Fruit fly (Drosophila melanogaster) whole organism: Measurements from ENCODE around the gene Cpr.
A peak's percentile ranks its signal among the peaks of the same experiment; 100 is the strongest.

Source experiments
- CG8478 ChIP-seq: fragments of >200 bp; optimal IDR thresholded peaks from 2 replicates; lab custom pipeline; 2018; ENCODE audit warnings: inconsistent platforms
- Dll ChIP-seq: fragments of >200 bp; optimal IDR thresholded peaks from 2 replicates; lab custom pipeline; 2017
- EcR ChIP-seq, 2 experiments: fragments of >200 bp; optimal IDR thresholded peaks; 2 replicates each; lab custom pipeline; 2017; ENCODE audit warnings: missing biosample characterization in 2 of 2, missing genetic modification characterization in 2 of 2, missing genetic modification reagents in 2 of 2
- pan ChIP-seq: fragments of >200 bp; optimal IDR thresholded peaks from 2 replicates; lab custom pipeline; 2017
- psq ChIP-seq: fragments of >200 bp; optimal IDR thresholded peaks from 2 replicates; lab custom pipeline; 2017
- usp ChIP-seq: fragments of >200 bp; optimal IDR thresholded peaks from 2 replicates; lab custom pipeline; 2017; ENCODE audit warnings: missing biosample characterization, missing genetic modification characterization, mixed read lengths

Gene Cpr

dm6 chr2L:6338367-6338975, at the start of gene Cpr, which contains the start of gene Pez:
Gene Cpr (plus strand): TSS chr2L:6338836.
Gene Pez (minus strand): TSS chr2L:6338671.
- TF ChIP-seq psq (lab: Kevin White, UChicago): no peak
- no peak for TF ChIP-seq EcR (GFP tag; optimal IDR thresholded peaks at IDR 0.05; lab: Kevin White, UChicago)
- TF ChIP-seq Dll (lab: Kevin White, UChicago): no peak
- no peak for TF ChIP-seq usp
- no peak for TF ChIP-seq pan (lab: Kevin White, UChicago)
- TF ChIP-seq CG8478 (lab: Kevin White, UChicago): no peak

DNA sequence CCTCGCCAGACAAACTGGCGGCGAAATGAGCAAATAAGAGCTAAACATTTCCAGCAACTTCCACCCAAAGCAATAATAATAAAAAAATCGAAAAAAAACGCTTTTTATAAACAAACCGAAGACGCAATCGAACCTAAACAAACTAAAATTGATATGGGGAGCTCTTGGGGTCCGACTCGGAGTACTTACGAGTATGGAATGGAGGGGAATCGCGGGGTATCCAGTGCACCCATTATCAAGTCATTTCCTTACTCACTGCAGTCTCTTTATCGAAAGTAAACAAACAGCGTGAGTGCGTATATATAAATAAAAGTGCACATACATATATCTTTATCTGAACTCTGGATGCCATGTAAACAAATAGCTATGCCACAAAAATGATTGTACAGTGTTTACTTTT, 47.0 kb upstream of the Cpr start:
- TF ChIP-seq CG8478 (lab: Kevin White, UChicago) (no peak), psq (lab: Kevin White, UChicago) (no peak), pan (lab: Kevin White, UChicago) (no peak), Dll (lab: Kevin White, UChicago) (no peak), usp (no peak), EcR (GFP tag; optimal IDR thresholded peaks at IDR 0.05; lab: Kevin White, UChicago) (no peak)

DNA sequence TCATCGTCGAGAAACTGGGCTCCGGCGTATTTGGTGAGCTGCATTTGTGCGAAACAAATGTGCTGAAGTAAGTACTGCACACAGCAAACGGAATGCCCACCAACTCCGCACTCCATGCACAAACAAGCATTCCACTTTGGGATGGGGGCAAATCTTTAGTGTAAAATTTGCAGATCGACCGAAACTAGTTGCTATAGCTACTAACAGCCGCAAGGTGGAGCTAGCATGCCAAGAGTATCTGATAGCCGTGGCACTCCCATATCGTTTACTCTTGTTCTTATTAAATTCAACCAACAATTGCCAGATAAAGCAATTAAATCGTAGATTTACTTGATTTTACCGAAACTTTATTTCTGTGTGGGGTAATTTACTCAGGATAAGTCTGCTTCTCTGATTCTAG, 37.0 kb upstream of the Cpr start:
- TF ChIP-seq EcR (GFP tag; optimal IDR thresholded peaks at IDR 0.05; lab: Kevin White, UChicago) (no peak), usp (no peak), pan (lab: Kevin White, UChicago) (no peak), CG8478 (lab: Kevin White, UChicago) (no peak), psq (lab: Kevin White, UChicago) (no peak), Dll (lab: Kevin White, UChicago) (no peak)

dm6 chr2L:6306895-6307294, 31.7 kb upstream of the Cpr start:
- no peak for TF ChIP-seq pan (lab: Kevin White, UChicago)
- TF ChIP-seq usp: no peak
- TF ChIP-seq Dll (lab: Kevin White, UChicago): no peak
- no peak for TF ChIP-seq CG8478 (lab: Kevin White, UChicago)
- no peak for TF ChIP-seq EcR (GFP tag; optimal IDR thresholded peaks at IDR 0.05; lab: Kevin White, UChicago)
- no peak for TF ChIP-seq psq (lab: Kevin White, UChicago)

DNA sequence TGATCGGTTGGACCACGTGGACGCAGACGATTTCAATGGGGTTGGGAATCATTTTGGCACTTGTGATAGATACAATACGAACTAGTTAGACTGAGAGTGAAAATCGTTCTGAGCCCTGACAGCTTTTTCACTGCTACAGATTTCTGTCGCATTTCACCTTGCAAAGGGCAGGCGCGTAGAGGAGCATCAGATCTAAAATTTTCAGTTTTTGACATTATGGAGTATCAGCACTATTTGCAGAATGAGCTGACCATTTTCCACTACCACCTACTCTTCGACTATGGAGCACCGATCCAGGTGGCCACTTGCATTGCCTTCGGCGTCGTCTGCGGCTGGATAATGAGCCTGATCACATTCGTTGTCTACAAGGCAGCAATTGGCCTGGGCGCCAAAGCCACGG, 30.0 kb upstream of the Cpr start, which contains the start of the genes CG43922 and CG13984:
CG43922 (minus strand) TSS at position 101 of the 400 bp plus-strand sequence.
CG13984 (plus strand) TSS at position 169 of the 400 bp plus-strand sequence.
- TF ChIP-seq pan (lab: Kevin White, UChicago): no peak
- TF ChIP-seq CG8478 (lab: Kevin White, UChicago): no peak
- no peak for TF ChIP-seq EcR (GFP tag; optimal IDR thresholded peaks at IDR 0.05; lab: Kevin White, UChicago)
- no peak for TF ChIP-seq psq (lab: Kevin White, UChicago)
- TF ChIP-seq Dll (lab: Kevin White, UChicago): no peak
- no peak for TF ChIP-seq usp

- no peak for TF ChIP-seq usp
- no peak for TF ChIP-seq CG8478 (lab: Kevin White, UChicago)
- TF ChIP-seq Dll (lab: Kevin White, UChicago): no peak
- no peak for TF ChIP-seq pan (lab: Kevin White, UChicago)
- TF ChIP-seq psq (lab: Kevin White, UChicago): no peak
- no peak for TF ChIP-seq EcR (GFP tag; optimal IDR thresholded peaks at IDR 0.05; lab: Kevin White, UChicago)
Measured at dm6 chr2L:6309879-6310278, 28.8 kb upstream of the Cpr start.

DNA sequence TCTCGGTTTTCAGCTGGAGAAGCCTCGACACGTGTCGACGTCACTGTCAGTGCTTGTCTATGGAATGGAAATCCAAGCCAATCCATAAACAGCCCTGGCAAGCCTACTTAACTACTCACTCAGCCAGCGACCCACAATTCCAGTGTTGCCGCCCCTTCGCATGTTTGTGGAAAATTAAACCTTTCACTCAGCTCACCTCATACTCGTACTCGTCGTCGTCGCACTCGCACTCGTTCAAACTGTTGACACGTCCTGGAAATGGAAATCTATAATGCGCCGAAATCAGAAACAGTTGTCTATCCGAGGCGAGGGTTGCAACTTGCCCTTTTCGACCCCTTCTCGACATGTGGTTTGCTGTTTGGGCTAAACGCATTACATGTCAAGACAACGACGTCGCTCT, 19.6 kb upstream of the Cpr start:
- no peak for TF ChIP-seq usp
- no peak for TF ChIP-seq CG8478 (lab: Kevin White, UChicago)
- no peak for TF ChIP-seq EcR (GFP tag; optimal IDR thresholded peaks at IDR 0.05; lab: Kevin White, UChicago)
- no peak for TF ChIP-seq Dll (lab: Kevin White, UChicago)
- TF ChIP-seq pan (lab: Kevin White, UChicago): no peak
- no peak for TF ChIP-seq psq (lab: Kevin White, UChicago)

DNA sequence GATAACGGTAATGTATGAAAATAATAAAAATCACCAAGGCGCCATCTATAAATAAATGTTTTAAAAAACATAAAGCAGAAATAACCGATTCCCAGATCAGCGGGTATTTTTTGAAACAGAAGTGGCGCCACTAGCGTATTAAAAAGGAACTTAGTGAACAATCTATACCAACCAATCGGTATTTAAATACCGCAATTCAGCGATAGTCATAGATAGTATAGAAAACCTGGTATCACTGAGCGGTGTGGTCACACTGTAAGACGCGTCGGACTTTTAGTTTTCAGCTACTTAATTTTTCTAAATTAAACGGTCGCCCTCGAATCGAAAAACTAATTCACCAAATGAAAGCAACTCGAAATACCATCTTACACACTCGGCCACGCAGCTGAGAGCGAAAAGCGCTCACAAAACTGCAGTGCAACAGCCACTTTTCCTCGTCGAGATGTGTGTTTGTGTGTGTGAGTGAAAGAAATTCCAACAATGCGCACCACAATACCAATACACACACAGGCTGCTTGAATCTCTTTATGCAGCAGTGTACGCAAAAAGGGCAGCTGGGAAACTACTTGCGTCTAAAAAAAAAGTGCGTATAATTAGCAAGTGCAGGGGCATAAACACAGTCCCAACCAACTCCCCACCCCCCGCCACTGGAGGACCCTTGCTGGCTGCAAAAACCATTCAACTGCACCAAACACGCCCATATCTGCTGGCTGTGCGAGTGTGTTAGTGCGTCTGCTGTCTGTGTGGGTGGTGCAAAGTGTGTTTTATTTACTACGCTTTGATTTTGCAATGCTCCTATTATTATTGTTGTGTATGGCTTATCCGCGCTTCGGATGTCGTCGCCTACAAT, 14.9 kb upstream of the Cpr start, which contains the start of gene PDZ-GEF:
PDZ-GEF (plus strand) TSS at position 232 of the 850 bp plus-strand sequence.
- peak; percentile 90 for TF ChIP-seq CG8478 (lab: Kevin White, UChicago)
- TF ChIP-seq Dll (lab: Kevin White, UChicago): no peak

DNA sequence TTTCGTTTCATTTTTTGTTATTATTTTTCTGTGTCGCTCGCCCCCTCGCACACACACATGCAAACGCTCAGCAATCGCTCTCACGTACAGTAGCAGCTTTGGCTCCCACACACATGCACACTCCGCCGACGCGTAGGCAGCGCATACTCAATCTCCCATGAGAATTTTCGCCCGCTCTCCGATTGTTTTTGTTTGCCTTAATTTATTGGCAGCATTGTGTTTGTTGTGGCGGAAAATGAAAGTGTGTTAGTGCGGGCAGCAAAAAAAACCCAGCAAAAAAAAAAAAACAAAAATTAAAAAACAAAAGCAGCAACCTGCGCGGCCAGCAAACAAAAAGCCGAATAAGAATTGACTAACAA, 14.3 kb upstream of the Cpr start:
- peak; percentile 44 for TF ChIP-seq Dll (lab: Kevin White, UChicago)
- TF ChIP-seq EcR (GFP tag; optimal IDR thresholded peaks at IDR 0.05; lab: Kevin White, UChicago): no peak
- no peak for TF ChIP-seq psq (lab: Kevin White, UChicago)
- peak; percentile 56 for TF ChIP-seq CG8478 (lab: Kevin White, UChicago)

dm6 chr2L:6337843-6338366, 731 bp upstream of the Cpr start:
- no peak for TF ChIP-seq usp
- TF ChIP-seq pan (lab: Kevin White, UChicago): no peak

- TF ChIP-seq Dll (lab: Kevin White, UChicago) (peak; percentile 78), pan (lab: Kevin White, UChicago) (no peak), usp (no peak), psq (lab: Kevin White, UChicago) (no peak), EcR (GFP tag; optimal IDR thresholded peaks at IDR 0.05; lab: Kevin White, UChicago) (no peak), CG8478 (lab: Kevin White, UChicago) (peak; percentile 23)
Measured at dm6 chr2L:6339010-6339897, 618 bp downstream of the Cpr start.
